Worm (Caenorhabditis elegans): Measurements from ENCODE around the gene F56B3.11.
A peak's percentile ranks its signal among the peaks of the same experiment; 100 is the strongest.
"Not testable (repeated sequence)": the region's sequence is repeated elsewhere in the genome, so short reads cannot be mapped to it uniquely, and the experiment has no call there.

Gene F56B3.11

ce11 chrIV:826145-826544 lies 29.8 kb upstream of the F56B3.11 start:
- TF ChIP-seq K02D7.2 (tag; optimal IDR thresholded peaks at IDR 0.05) (no peak), ref-2 (tag; optimal IDR thresholded peaks at IDR 0.05) (no peak), nfya-1 (tag; optimal IDR thresholded peaks at IDR 0.05) (no peak)

- TF ChIP-seq pag-3 (tag; optimal IDR thresholded peaks at IDR 0.05; ENCODE audit: borderline replicate concordance) (no peak), unc-86 (tag; optimal IDR thresholded peaks at IDR 0.05) (no peak), tbx-7 (tag; optimal IDR thresholded peaks at IDR 0.05) (no peak), eyg-1 (tag; optimal IDR thresholded peaks at IDR 0.05) (no peak), ceh-6 (GFP tag; optimal IDR thresholded peaks at IDR 0.05) (no peak), ama-1 (optimal IDR thresholded peaks at IDR 0.05) (no peak), unc-3 (GFP tag; conservative IDR thresholded peaks at IDR 0.05) (no peak), unc-3 (tag; optimal IDR thresholded peaks at IDR 0.05) (no peak), sox-4 (tag; optimal IDR thresholded peaks at IDR 0.05) (no peak), ceh-18 (tag; optimal IDR thresholded peaks at IDR 0.05) (no peak), gmeb-2 (tag; optimal IDR thresholded peaks at IDR 0.05) (no peak), ceh-24 (tag; optimal IDR thresholded peaks at IDR 0.05) (no peak), ceh-14 (tag; optimal IDR thresholded peaks at IDR 0.05) (no peak), ceh-19 (GFP tag; optimal IDR thresholded peaks at IDR 0.05) (no peak), unc-42 (tag; optimal IDR thresholded peaks at IDR 0.05) (no peak), hlh-8 (tag; optimal IDR thresholded peaks at IDR 0.05) (no peak)
Measured at ce11 chrIV:824854-825253, 28.5 kb upstream of the F56B3.11 start, which contains the start of gene zipt-15. Gene zipt-15, minus strand, starts transcription at chrIV:824954.

ce11 chrIV:817879-818278 lies 21.5 kb upstream of the F56B3.11 start:
- TF ChIP-seq ref-2 (tag; optimal IDR thresholded peaks at IDR 0.05) (no peak), tbx-2 (tag; optimal IDR thresholded peaks at IDR 0.05) (no peak), gmeb-2 (tag; optimal IDR thresholded peaks at IDR 0.05) (no peak), dmd-4 (tag; optimal IDR thresholded peaks at IDR 0.05; ENCODE audit: borderline replicate concordance) (no peak), nfya-1 (tag; optimal IDR thresholded peaks at IDR 0.05) (no peak), ceh-14 (tag; optimal IDR thresholded peaks at IDR 0.05) (no peak), pag-3 (tag; optimal IDR thresholded peaks at IDR 0.05; ENCODE audit: borderline replicate concordance) (no peak), hlh-6 (tag; optimal IDR thresholded peaks at IDR 0.05) (no peak), ceh-30 (tag; optimal IDR thresholded peaks at IDR 0.05) (no peak), lin-11 (tag; optimal IDR thresholded peaks at IDR 0.05) (no peak), npax-4 (tag; optimal IDR thresholded peaks at IDR 0.05) (no peak), nhr-232 (tag; optimal IDR thresholded peaks at IDR 0.05) (no peak), nhr-11 (tag; optimal IDR thresholded peaks at IDR 0.05) (no peak), ztf-16 (tag; optimal IDR thresholded peaks at IDR 0.05) (no peak), ceh-18 (tag; optimal IDR thresholded peaks at IDR 0.05) (no peak), elt-2 (tag; optimal IDR thresholded peaks at IDR 0.05) (no peak), zip-5 (tag; optimal IDR thresholded peaks at IDR 0.05) (no peak), sdc-2 (tag; optimal IDR thresholded peaks at IDR 0.05) (no peak), Y22D7AL.16 (tag; optimal IDR thresholded peaks at IDR 0.05) (no peak), sox-2 (GFP tag; IDR thresholded peaks at IDR 0.05) (no peak)

- TF ChIP-seq ceh-31 (tag; optimal IDR thresholded peaks at IDR 0.05) (peak; percentile 58), hlh-30 (tag; optimal IDR thresholded peaks at IDR 0.05; ENCODE audit: insufficient read depth) (peak; percentile 4), ceh-45 (GFP tag; IDR thresholded peaks at IDR 0.05) (0 out of 2 replicates have a peak, but pooled peaks have one; percentile 36), C08G9.2 (tag; optimal IDR thresholded peaks at IDR 0.05) (peak; percentile 56), ceh-34 (tag; optimal IDR thresholded peaks at IDR 0.05) (peak; percentile 7), ceh-2 (tag; optimal IDR thresholded peaks at IDR 0.05) (peak; percentile 20), tbx-2 (tag; optimal IDR thresholded peaks at IDR 0.05) (peak; percentile 37), unc-3 (GFP tag; conservative IDR thresholded peaks at IDR 0.05) (peak; percentile 23; the same call in 1 of the 2 replicates), rnt-1 (tag; optimal IDR thresholded peaks at IDR 0.05) (peak; percentile 16)
- not testable (repeated sequence) for TF ChIP-seq unc-3 (tag; optimal IDR thresholded peaks at IDR 0.05)
Measured at ce11 chrIV:813341-813740, 17.0 kb upstream of the F56B3.11 start.
